Fruit fly (Drosophila melanogaster) whole organism, prepupa: ENCODE data around the gene CG32091.

Source experiments
- CG10631 ChIP-seq: fragments of 200-800 bp; sonication (Bioruptor generic); optimal IDR thresholded peaks from 2 replicates; lab custom pipeline; 2016; ENCODE audit warnings: missing biosample characterization, missing genetic modification characterization
- CG11762 ChIP-seq: fragments of 200-800 bp; sonication (Bioruptor generic); optimal IDR thresholded peaks from 3 replicates; lab custom pipeline; 2016; ENCODE audit warnings: missing biosample characterization, missing genetic modification characterization; ENCODE audit not compliant: insufficient read depth
- CG11902 ChIP-seq: fragments of 200-800 bp; sonication (Bioruptor generic); optimal IDR thresholded peaks from 3 replicates; lab custom pipeline; 2016; ENCODE audit warnings: missing biosample characterization, missing genetic modification characterization
- CG15336 ChIP-seq: fragments of 200-800 bp; sonication (Bioruptor generic); IDR thresholded peaks from 2 replicates; pipeline ENCODE4 v1.3.6; 2022; ENCODE audit warnings: missing biosample characterization, missing genetic modification characterization
- CG1621 ChIP-seq: fragments of 200-800 bp; sonication (Bioruptor generic); optimal IDR thresholded peaks from 3 replicates; lab custom pipeline; 2018; ENCODE audit warnings: missing biosample characterization, mild to moderate bottlenecking, missing genetic modification characterization
- CG3032 ChIP-seq: fragments of 200-800 bp; optimal IDR thresholded peaks from 2 replicates; lab custom pipeline; 2019; ENCODE audit warnings: missing biosample characterization, mild to moderate bottlenecking, missing genetic modification characterization, moderate library complexity
- CG31627 ChIP-seq: fragments of 200-800 bp; sonication (Bioruptor generic); optimal IDR thresholded peaks from 3 replicates; lab custom pipeline; 2016; ENCODE audit warnings: missing biosample characterization, missing genetic modification characterization
- CG32006 ChIP-seq: fragments of 200-800 bp; sonication (Bioruptor generic); optimal IDR thresholded peaks from 3 replicates; lab custom pipeline; 2017; ENCODE audit warnings: missing biosample characterization, mild to moderate bottlenecking, missing genetic modification characterization
- CG34406 ChIP-seq: fragments of 200-800 bp; sonication (Bioruptor generic); optimal IDR thresholded peaks from 3 replicates; lab custom pipeline; 2016; ENCODE audit warnings: missing biosample characterization, missing genetic modification characterization
- CG4318 ChIP-seq: fragments of 200-800 bp; sonication (Bioruptor generic); optimal IDR thresholded peaks from 3 replicates; lab custom pipeline; 2017; ENCODE audit warnings: missing biosample characterization, mild to moderate bottlenecking, missing genetic modification characterization
- CG6163 ChIP-seq: fragments of 200-800 bp; sonication (Bioruptor generic); IDR thresholded peaks from 3 replicates; pipeline ENCODE4 v1.3.6; 2022; ENCODE audit warnings: missing biosample characterization, missing genetic modification characterization
- CG6276 ChIP-seq: fragments of 200-800 bp; sonication (Bioruptor generic); optimal IDR thresholded peaks from 2 replicates; lab custom pipeline; 2017; ENCODE audit warnings: missing biosample characterization, mild to moderate bottlenecking, missing genetic modification characterization
- CG6792 ChIP-seq: fragments of 200-800 bp; sonication (Bioruptor generic); optimal IDR thresholded peaks from 3 replicates; lab custom pipeline; 2016; ENCODE audit warnings: missing biosample characterization, missing genetic modification characterization
- CG6808 ChIP-seq: fragments of 200-800 bp; sonication (Bioruptor generic); optimal IDR thresholded peaks from 3 replicates; lab custom pipeline; 2017; ENCODE audit warnings: missing biosample characterization, missing genetic modification characterization, mild to moderate bottlenecking, moderate library complexity, missing genetic modification reagents
- CG7368 ChIP-seq: fragments of 200-800 bp; sonication (Bioruptor generic); optimal IDR thresholded peaks from 3 replicates; lab custom pipeline; 2016; ENCODE audit warnings: missing biosample characterization, missing genetic modification characterization
- CG8119 ChIP-seq: fragments of 200-800 bp; sonication (Bioruptor generic); IDR thresholded peaks from 3 replicates; pipeline ENCODE4 v1.3.6; 2022; ENCODE audit warnings: missing biosample characterization, missing genetic modification characterization
- CG8319 ChIP-seq: fragments of 200-800 bp; sonication (Bioruptor generic); optimal IDR thresholded peaks from 3 replicates; lab custom pipeline; 2016; ENCODE audit warnings: missing biosample characterization, missing genetic modification characterization
- CG8632 ChIP-seq: fragments of 200-800 bp; sonication (Bioruptor generic); optimal IDR thresholded peaks from 3 replicates; lab custom pipeline; 2016; ENCODE audit warnings: missing biosample characterization, missing genetic modification characterization
- CG9139 ChIP-seq: fragments of 200-800 bp; sonication (Bioruptor generic); optimal IDR thresholded peaks from 3 replicates; lab custom pipeline; 2017; ENCODE audit warnings: missing biosample characterization, mild to moderate bottlenecking, missing genetic modification characterization
- Eip78C ChIP-seq: fragments of 200-800 bp; sonication (Bioruptor generic); peaks from one replicate; lab custom pipeline; 2016; ENCODE audit warnings: missing biosample characterization, missing genetic modification characterization
- Gug ChIP-seq: fragments of 200-800 bp; sonication (Bioruptor generic); IDR thresholded peaks from 2 replicates; pipeline ENCODE4 v1.3.6; 2022; ENCODE audit warnings: missing biosample characterization, missing genetic modification characterization
- Hr39 ChIP-seq: fragments of 200-800 bp; sonication (Bioruptor generic); optimal IDR thresholded peaks from 2 replicates; lab custom pipeline; 2016; ENCODE audit warnings: missing biosample characterization, missing genetic modification characterization
- Hr4 ChIP-seq: fragments of 200-800 bp; sonication (Bioruptor generic); optimal IDR thresholded peaks from 3 replicates; lab custom pipeline; 2016; ENCODE audit warnings: missing biosample characterization, missing genetic modification characterization
- Lpt ChIP-seq: fragments of 200-800 bp; sonication (Bioruptor generic); optimal IDR thresholded peaks from 3 replicates; lab custom pipeline; 2016; ENCODE audit warnings: missing biosample characterization, missing genetic modification characterization
- OdsH ChIP-seq: fragments of 200-800 bp; sonication (Bioruptor generic); optimal IDR thresholded peaks from 3 replicates; lab custom pipeline; 2016; ENCODE audit warnings: missing biosample characterization, missing genetic modification characterization
- Sox102F ChIP-seq: fragments of 200-800 bp; sonication (Bioruptor generic); optimal IDR thresholded peaks from 2 replicates; lab custom pipeline; 2016; ENCODE audit warnings: missing biosample characterization, mild to moderate bottlenecking, missing genetic modification characterization
- Sox14 ChIP-seq: fragments of 200-800 bp; sonication (Bioruptor generic); optimal IDR thresholded peaks from 3 replicates; lab custom pipeline; 2016; ENCODE audit warnings: missing biosample characterization, missing genetic modification characterization
- Sox15 ChIP-seq: fragments of 200-800 bp; sonication (Bioruptor generic); optimal IDR thresholded peaks from 3 replicates; lab custom pipeline; 2016; ENCODE audit warnings: missing biosample characterization, missing genetic modification characterization
- achi ChIP-seq: fragments of 200-800 bp; sonication (Bioruptor generic); optimal IDR thresholded peaks from 3 replicates; lab custom pipeline; 2016; ENCODE audit warnings: missing biosample characterization, missing genetic modification characterization
- acj6 ChIP-seq: fragments of 200-800 bp; sonication (Bioruptor generic); optimal IDR thresholded peaks from 3 replicates; lab custom pipeline; 2016; ENCODE audit warnings: missing biosample characterization, missing genetic modification characterization
- dsx ChIP-seq: fragments of 200-800 bp; optimal IDR thresholded peaks from 3 replicates; lab custom pipeline; 2019; ENCODE audit warnings: missing biosample characterization, mild to moderate bottlenecking, missing genetic modification characterization, moderate library complexity; ENCODE audit not compliant: poor library complexity, severe bottlenecking
- eg ChIP-seq: fragments of 200-800 bp; sonication (Bioruptor generic); IDR thresholded peaks from 3 replicates; pipeline ENCODE4 v1.3.6; 2022; ENCODE audit warnings: missing biosample characterization, missing genetic modification characterization
- esn ChIP-seq: fragments of 200-800 bp; sonication (Bioruptor generic); optimal IDR thresholded peaks from 2 replicates; lab custom pipeline; 2016; ENCODE audit warnings: missing biosample characterization, mild to moderate bottlenecking, missing genetic modification characterization, moderate library complexity
- fd59A ChIP-seq: fragments of 200-800 bp; sonication (Bioruptor generic); optimal IDR thresholded peaks from 2 replicates; lab custom pipeline; 2017; ENCODE audit warnings: missing biosample characterization, mild to moderate bottlenecking, missing genetic modification characterization, missing genetic modification reagents
- fd85E ChIP-seq: fragments of 200-800 bp; sonication (Bioruptor generic); optimal IDR thresholded peaks from 3 replicates; lab custom pipeline; 2016; ENCODE audit warnings: missing biosample characterization, missing genetic modification characterization
- lz ChIP-seq: fragments of 200-800 bp; sonication (Bioruptor generic); optimal IDR thresholded peaks from 3 replicates; lab custom pipeline; 2016; ENCODE audit warnings: missing biosample characterization, missing genetic modification characterization
- net ChIP-seq: fragments of 200-800 bp; sonication (Bioruptor generic); optimal IDR thresholded peaks from 3 replicates; lab custom pipeline; 2016; ENCODE audit warnings: missing biosample characterization, missing genetic modification characterization
- salr ChIP-seq, 2 experiments: fragments of 200-800 bp; sonication (Bioruptor generic); optimal IDR thresholded peaks; 3 replicates each; lab custom pipeline; 2016 to 2018; ENCODE audit warnings: missing biosample characterization in 2 of 2, missing genetic modification characterization in 2 of 2, mild to moderate bottlenecking in 1 of 2
- spab ChIP-seq: fragments of 200-800 bp; sonication (Bioruptor generic); optimal IDR thresholded peaks from 2 replicates; lab custom pipeline; 2017; ENCODE audit warnings: missing biosample characterization, mild to moderate bottlenecking, missing genetic modification characterization, missing genetic modification reagents
- svp ChIP-seq: fragments of 200-800 bp; sonication (Bioruptor generic); peaks from one replicate; lab custom pipeline; 2016; ENCODE audit warnings: missing biosample characterization, missing genetic modification characterization

Gene CG32091

dm6 chr3L:11636829-11637228 lies 5.6 kb downstream of the CG32091 start (continued):
- TF ChIP-seq CG6276 (GFP tag; lab: Kevin White, UChicago) (peak; percentile 15), CG1621 (tag; lab: Kevin White, UChicago) (no peak), esn (GFP tag; lab: Kevin White, UChicago) (no peak), spab (GFP tag; lab: Kevin White, UChicago) (no peak), Eip78C (GFP tag; lab: Kevin White, UChicago) (no peak), fd85E (GFP tag; lab: Kevin White, UChicago) (no peak)

- TF ChIP-seq dsx (GFP tag; lab: Kevin White, UChicago) (no peak), CG6163 (GFP tag; lab: Robert Waterston, UW) (no peak), CG6792 (no peak), Hr4 (GFP tag; lab: Kevin White, UChicago) (no peak), CG34406 (GFP tag; lab: Kevin White, UChicago) (no peak), Sox14 (GFP tag; lab: Kevin White, UChicago) (no peak), Sox15 (GFP tag; lab: Kevin White, UChicago) (no peak), Gug (GFP tag; lab: Robert Waterston, UW) (no peak), eg (GFP tag; lab: Robert Waterston, UW) (no peak)
These were observed 14.7 kb downstream of the CG32091 start, which contains the start of gene CG6071 for dm6 chr3L:11645933-11646332. CG6071 (minus strand) TSS chr3L:11646033.

dm6 chr3L:11648410-11648809 lies 17.2 kb downstream of the CG32091 start, which contains the start of the genes RIOK1 and Polr3H:
RIOK1 (minus strand) TSS chr3L:11648474.
Polr3H (plus strand) TSS chr3L:11648756.
- TF ChIP-seq achi (GFP tag; lab: Kevin White, UChicago) (peak; percentile 70), fd59A (GFP tag; lab: Kevin White, UChicago) (no peak), CG3032 (tag; lab: Kevin White, UChicago) (no peak), net (GFP tag; lab: Kevin White, UChicago) (no peak), CG11902 (GFP tag; lab: Kevin White, UChicago) (peak; percentile 55), spab (GFP tag; lab: Kevin White, UChicago) (no peak), CG34406 (GFP tag; lab: Kevin White, UChicago) (no peak), CG6163 (GFP tag; lab: Robert Waterston, UW) (no peak), salr (GFP tag; optimal IDR thresholded peaks at IDR 0.05; lab: Kevin White, UChicago) (peak in 1 of 2 experiments; percentile 24), CG4318 (GFP tag; lab: Kevin White, UChicago) (no peak), CG15336 (GFP tag; lab: Robert Waterston, UW) (peak; percentile 60), CG8119 (no peak), lz (GFP tag; lab: Kevin White, UChicago) (peak; percentile 69), CG7368 (GFP tag; lab: Kevin White, UChicago) (peak; percentile 53), Eip78C (GFP tag; lab: Kevin White, UChicago) (no peak), CG31627 (GFP tag; lab: Kevin White, UChicago) (peak; percentile 82), esn (GFP tag; lab: Kevin White, UChicago) (peak; percentile 79), CG8632 (peak; percentile 4), acj6 (GFP tag; lab: Kevin White, UChicago) (peak; percentile 73), CG6808 (GFP tag; lab: Kevin White, UChicago) (no peak), Sox102F (peak; percentile 62), CG10631 (peak; percentile 65), Hr39 (GFP tag; lab: Kevin White, UChicago) (peak; percentile 83), CG11762 (GFP tag; lab: Kevin White, UChicago) (peak; percentile 49), svp (GFP tag; lab: Kevin White, UChicago) (no peak), OdsH (GFP tag; lab: Kevin White, UChicago) (peak; percentile 79), Lpt (GFP tag; lab: Kevin White, UChicago) (no peak), CG9139 (GFP tag; lab: Kevin White, UChicago) (no peak), Sox14 (GFP tag; lab: Kevin White, UChicago) (peak; percentile 84), eg (GFP tag; lab: Robert Waterston, UW) (peak; percentile 65), CG32006 (GFP tag; lab: Kevin White, UChicago) (no peak), CG8319 (GFP tag; lab: Kevin White, UChicago) (peak; percentile 37), Sox15 (GFP tag; lab: Kevin White, UChicago) (peak; percentile 58)
- TF ChIP-seq, all 60 proteins: peak for 19
